Fruit fly (Drosophila melanogaster): ENCODE data around the gene CG32708.

CG32708 gene

DNA sequence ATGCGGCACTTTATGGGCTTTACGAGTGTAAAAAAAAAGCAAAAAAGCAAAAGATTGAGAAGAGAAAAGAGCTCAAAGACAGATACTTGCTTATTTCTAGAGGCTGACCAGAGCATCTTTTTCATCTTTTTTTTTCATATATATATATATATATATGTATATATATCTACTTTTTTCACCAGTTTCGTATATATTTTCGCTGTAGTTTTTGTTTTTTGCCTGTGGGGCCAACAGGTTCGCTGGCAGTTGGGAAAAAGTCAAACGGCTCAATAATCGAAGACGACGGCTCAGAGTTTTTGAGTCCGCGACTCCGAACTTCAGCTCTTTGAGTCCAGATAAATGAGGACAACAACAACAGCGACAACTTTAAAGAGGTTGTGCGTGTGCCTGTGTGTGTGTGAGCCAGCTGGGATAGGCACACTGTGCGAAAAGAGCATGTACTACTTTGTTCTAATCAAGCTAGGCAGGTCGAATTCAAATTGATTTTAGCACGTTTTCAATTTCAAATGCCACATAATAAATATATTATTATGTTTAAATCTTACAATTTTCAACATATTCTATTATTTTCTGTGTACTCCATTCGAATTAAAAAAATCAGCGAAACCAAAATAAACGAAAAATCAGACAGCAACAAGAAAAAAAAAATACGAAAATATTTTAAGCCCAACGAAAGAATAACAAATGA, 18.8 kb upstream of the CG32708 start:
- TF ChIP-seq Eip93F (GFP tag; optimal IDR thresholded peaks at IDR 0.05) (peak; percentile 80), Ets96B (tag; optimal IDR thresholded peaks at IDR 0.05) (peak; percentile 74), Eip78C (GFP tag) (peak; percentile 97), CG7368 (GFP tag; optimal IDR thresholded peaks at IDR 0.05) (peak; percentile 82), lz (GFP tag; optimal IDR thresholded peaks at IDR 0.05) (peak; percentile 74), Smox (GFP tag; optimal IDR thresholded peaks at IDR 0.05) (peak; percentile 78), fkh (GFP tag; optimal IDR thresholded peaks at IDR 0.05) (no peak), CG8319 (GFP tag; optimal IDR thresholded peaks at IDR 0.05) (peak; percentile 73), CG10669 (GFP tag; optimal IDR thresholded peaks at IDR 0.05) (peak; percentile 75), CG34406 (GFP tag; optimal IDR thresholded peaks at IDR 0.05) (peak; percentile 85), CG1621 (tag; optimal IDR thresholded peaks at IDR 0.05) (peak; percentile 72), Eip75B (GFP tag; optimal IDR thresholded peaks at IDR 0.05) (peak; percentile 72), CG11762 (GFP tag; optimal IDR thresholded peaks at IDR 0.05; ENCODE audit: insufficient read depth) (peak; percentile 76), CG32006 (GFP tag; optimal IDR thresholded peaks at IDR 0.05) (peak; percentile 73), fd59A (GFP tag; optimal IDR thresholded peaks at IDR 0.05) (peak; percentile 69), CG3919 (GFP tag; optimal IDR thresholded peaks at IDR 0.05) (peak; percentile 88), svp (GFP tag) (peak; percentile 87), Hr38 (GFP tag; optimal IDR thresholded peaks at IDR 0.05) (no peak), vri (GFP tag; optimal IDR thresholded peaks at IDR 0.05) (peak; percentile 67), spab (GFP tag; optimal IDR thresholded peaks at IDR 0.05) (peak; percentile 63), Sox15 (GFP tag; optimal IDR thresholded peaks at IDR 0.05) (peak; percentile 73), CG16779 (tag; optimal IDR thresholded peaks at IDR 0.05) (no peak), CG6792 (GFP tag; optimal IDR thresholded peaks at IDR 0.05) (peak; percentile 85), eg (GFP tag; IDR thresholded peaks at IDR 0.05) (peak; percentile 85), dsx (GFP tag; optimal IDR thresholded peaks at IDR 0.05; ENCODE audit: poor library complexity, severe bottlenecking) (peak; percentile 59), acj6 (GFP tag; optimal IDR thresholded peaks at IDR 0.05) (peak; percentile 82), Sox102F (GFP tag; optimal IDR thresholded peaks at IDR 0.05) (peak; percentile 80), CG3032 (tag; optimal IDR thresholded peaks at IDR 0.05) (peak; percentile 76), CG8119 (GFP tag; IDR thresholded peaks at IDR 0.05) (peak; percentile 79), esn (GFP tag; optimal IDR thresholded peaks at IDR 0.05) (peak; percentile 88), salr (GFP tag; optimal IDR thresholded peaks at IDR 0.05) (peak; percentile 41 to 62), dac (GFP tag; optimal IDR thresholded peaks at IDR 0.05) (peak; percentile 65), OdsH (GFP tag; optimal IDR thresholded peaks at IDR 0.05) (peak; percentile 85), CG6854 (GFP tag; optimal IDR thresholded peaks at IDR 0.05) (peak; percentile 75), Ets21C (GFP tag; optimal IDR thresholded peaks at IDR 0.05) (peak; percentile 39), ss (GFP tag; optimal IDR thresholded peaks at IDR 0.05) (peak; percentile 31 to 72), CG11902 (GFP tag; optimal IDR thresholded peaks at IDR 0.05) (peak; percentile 69), topi (GFP tag; optimal IDR thresholded peaks at IDR 0.05) (peak; percentile 80), CG15336 (GFP tag; IDR thresholded peaks at IDR 0.05) (peak; percentile 84), Hr4 (GFP tag; optimal IDR thresholded peaks at IDR 0.05) (peak; percentile 59), pdm3 (GFP tag; optimal IDR thresholded peaks at IDR 0.05) (peak; percentile 77), CG8632 (GFP tag; optimal IDR thresholded peaks at IDR 0.05) (peak; percentile 89), CG4318 (GFP tag; optimal IDR thresholded peaks at IDR 0.05) (peak; percentile 62), Gug (GFP tag; IDR thresholded peaks at IDR 0.05) (peak; percentile 44; the same call in 1 of the 2 replicates), CG6808 (GFP tag; optimal IDR thresholded peaks at IDR 0.05) (peak; percentile 75), CG6163 (GFP tag; IDR thresholded peaks at IDR 0.05) (peak; percentile 92), CG31627 (GFP tag; optimal IDR thresholded peaks at IDR 0.05) (peak; percentile 66), Lpt (GFP tag; optimal IDR thresholded peaks at IDR 0.05) (peak; percentile 76), fd85E (GFP tag; optimal IDR thresholded peaks at IDR 0.05) (peak; percentile 61), Sox14 (GFP tag; optimal IDR thresholded peaks at IDR 0.05) (peak; percentile 63), CG6276 (GFP tag; optimal IDR thresholded peaks at IDR 0.05) (peak; percentile 77)

Data from whole organism, prepupa.